Fruit fly (Drosophila melanogaster) Kc167 (cell line): Measurements from ENCODE around the gene sgg.

ENCODE experiments used
- Myc ChIP-seq: fragments of >200 bp; optimal IDR thresholded peaks from 2 replicates; lab custom pipeline; 2017; ENCODE audit warnings: missing external identifiers
- h ChIP-seq: fragments of >200 bp; optimal IDR thresholded peaks from 3 replicates; lab custom pipeline; 2018; ENCODE audit warnings: missing external identifiers

DNA sequence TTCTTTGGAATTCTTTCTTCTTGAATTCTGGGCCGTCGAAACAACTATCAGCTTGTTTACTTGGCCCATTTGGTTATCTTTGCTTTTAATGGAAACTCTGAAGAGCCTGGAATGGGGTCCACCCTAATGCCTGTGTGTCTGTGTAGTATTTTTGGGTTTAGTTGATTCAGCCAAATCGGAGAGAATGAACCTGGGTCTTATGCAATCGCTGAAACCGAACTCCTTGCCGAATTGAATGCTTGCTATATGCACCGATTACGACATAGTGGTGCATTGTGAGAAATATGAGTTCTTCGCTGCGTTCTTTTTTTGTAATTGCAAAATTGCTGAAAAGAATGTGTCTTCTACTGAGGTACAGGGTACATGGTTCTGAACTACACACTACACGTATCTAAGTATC lies 53.2 kb downstream of the sgg start:
- TF ChIP-seq h (lab: Kevin White, UChicago) = no peak
- no peak for TF ChIP-seq Myc (lab: Kevin White, UChicago)
